Worm (Caenorhabditis elegans) whole organism, L4/young adult: ENCODE results near the gene Y57G7A.11.

Experiments used
- W03F9.2 ChIP-seq: fragments of 150-350 bp; optimal IDR thresholded peaks from 2 replicates; lab custom pipeline; 2014; ENCODE audit warnings: missing biosample characterization, missing genetic modification characterization
- him-1 ChIP-seq: sonication (generic microtip); optimal IDR thresholded peaks from 2 replicates; lab custom pipeline; 2016; ENCODE audit warnings: missing genotype, missing genetic modification reagents, missing genetic modification characterization, missing compliant biosample characterization

- TF ChIP-seq W03F9.2: no peak
- no peak for TF ChIP-seq him-1 (tag; lab: Kevin White, UChicago)
Measured at ce11 chrII:1258634-1259033, 18.0 kb downstream of the Y57G7A.11 start, which contains the start of gene clpr-2.
